Worm (Caenorhabditis elegans): Measurements from ENCODE around the gene ugt-67.

The ugt-67 gene

ce11 chrV:4901074-4901473, at the start of gene ugt-67:
TSS of gene ugt-67 (plus strand) at chrV:4901374.
- no peak for TF ChIP-seq elt-2 (tag; optimal IDR thresholded peaks at IDR 0.05)
- TF ChIP-seq ceh-82 (tag; optimal IDR thresholded peaks at IDR 0.05), result no peak
- TF ChIP-seq hlh-17 (GFP tag; optimal IDR thresholded peaks at IDR 0.05; ENCODE audit: borderline replicate concordance), result no peak
- no peak for TF ChIP-seq zip-4 (GFP tag; optimal IDR thresholded peaks at IDR 0.05)
- no peak for TF ChIP-seq mef-2 (tag; optimal IDR thresholded peaks at IDR 0.05)
- TF ChIP-seq lsy-2 (tag; optimal IDR thresholded peaks at IDR 0.05), result no peak
- TF ChIP-seq ztf-4 (tag; optimal IDR thresholded peaks at IDR 0.05), result no peak
- TF ChIP-seq lir-3 (tag; optimal IDR thresholded peaks at IDR 0.05; ENCODE audit: poor library complexity), result no peak
- TF ChIP-seq nhr-11 (tag; optimal IDR thresholded peaks at IDR 0.05), result no peak
- no peak for TF ChIP-seq isw-1 (GFP tag; IDR thresholded peaks at IDR 0.05)
- TF ChIP-seq unc-30 (tag; optimal IDR thresholded peaks at IDR 0.05), result no peak
- no peak for TF ChIP-seq xbp-1 (tag; optimal IDR thresholded peaks at IDR 0.05)
- TF ChIP-seq Y116A8C.19 (tag; optimal IDR thresholded peaks at IDR 0.05; ENCODE audit: borderline replicate concordance), result no peak
- no peak for TF ChIP-seq fkh-4 (tag; optimal IDR thresholded peaks at IDR 0.05; ENCODE audit: borderline replicate concordance)
- TF ChIP-seq pag-3 (tag; optimal IDR thresholded peaks at IDR 0.05; ENCODE audit: borderline replicate concordance, insufficient read depth), result no peak

ce11 chrV:4851969-4852368, 49.2 kb upstream of the ugt-67 start:
- TF ChIP-seq isw-1 (GFP tag; IDR thresholded peaks at IDR 0.05), result no peak
- TF ChIP-seq nhr-71 (tag; optimal IDR thresholded peaks at IDR 0.05), result peak; percentile 13
- TF ChIP-seq nhr-47 (tag; optimal IDR thresholded peaks at IDR 0.05), result peak; percentile 9
- TF ChIP-seq pax-3 (tag; optimal IDR thresholded peaks at IDR 0.05), result no peak
- TF ChIP-seq mdl-1 (tag; optimal IDR thresholded peaks at IDR 0.05), result no peak
- TF ChIP-seq dsc-1 (tag; optimal IDR thresholded peaks at IDR 0.05), result peak; percentile 68
- no peak for TF ChIP-seq sptf-1 (tag; optimal IDR thresholded peaks at IDR 0.05)
- TF ChIP-seq lin-39 (tag; optimal IDR thresholded peaks at IDR 0.05), result no peak
- TF ChIP-seq aha-1 (tag; optimal IDR thresholded peaks at IDR 0.05), result no peak
- no peak for TF ChIP-seq nhr-90 (tag; optimal IDR thresholded peaks at IDR 0.05; ENCODE audit: poor library complexity)
- peak; percentile 55 for TF ChIP-seq egl-13 (tag; optimal IDR thresholded peaks at IDR 0.05)
- no peak for TF ChIP-seq ztf-4 (tag; optimal IDR thresholded peaks at IDR 0.05)
- no peak for TF ChIP-seq nhr-237 (tag; optimal IDR thresholded peaks at IDR 0.05)
- TF ChIP-seq alr-1 (tag; optimal IDR thresholded peaks at IDR 0.05; ENCODE audit: borderline replicate concordance), result no peak
- TF ChIP-seq nhr-28 (tag; optimal IDR thresholded peaks at IDR 0.05), result no peak
- TF ChIP-seq fkh-8 (tag; optimal IDR thresholded peaks at IDR 0.05), result peak; percentile 28
- TF ChIP-seq hlh-17 (GFP tag; optimal IDR thresholded peaks at IDR 0.05; ENCODE audit: borderline replicate concordance), result no peak
- no peak for TF ChIP-seq swsn-7 (tag; optimal IDR thresholded peaks at IDR 0.05)

- no peak for TF ChIP-seq swsn-7 (tag; optimal IDR thresholded peaks at IDR 0.05)
- TF ChIP-seq fkh-10 (GFP tag; optimal IDR thresholded peaks at IDR 0.05), result no peak
- no peak for TF ChIP-seq nhr-85 (tag)
- TF ChIP-seq F16B12.6 (tag; optimal IDR thresholded peaks at IDR 0.05), result no peak
- no peak for TF ChIP-seq xbp-1 (tag; optimal IDR thresholded peaks at IDR 0.05)
- no peak for TF ChIP-seq ceh-82 (tag; optimal IDR thresholded peaks at IDR 0.05)
- TF ChIP-seq ces-1 (GFP tag; optimal IDR thresholded peaks at IDR 0.05), result no peak
- TF ChIP-seq skn-1 (tag; optimal IDR thresholded peaks at IDR 0.05), result no peak
- no peak for TF ChIP-seq isw-1 (GFP tag; IDR thresholded peaks at IDR 0.05)
- TF ChIP-seq vab-15 (tag; optimal IDR thresholded peaks at IDR 0.05), result no peak
- TF ChIP-seq C16A3.4 (tag; optimal IDR thresholded peaks at IDR 0.05), result no peak
- TF ChIP-seq unc-86 (tag; optimal IDR thresholded peaks at IDR 0.05), result no peak
- TF ChIP-seq unc-30 (tag; optimal IDR thresholded peaks at IDR 0.05), result no peak
- no peak for TF ChIP-seq nhr-76 (tag; optimal IDR thresholded peaks at IDR 0.05)
- TF ChIP-seq lin-35 (GFP tag; optimal IDR thresholded peaks at IDR 0.05), result no peak
- no peak for TF ChIP-seq snu-23 (GFP tag; optimal IDR thresholded peaks at IDR 0.05)
These were observed 43.6 kb upstream of the ugt-67 start for ce11 chrV:4857561-4857960.

All from whole organism, L1 larva.